Worm (Caenorhabditis elegans): ENCODE data around the gene F46C5.6.

ce11 chrII:8889589-8889988 lies 45.3 kb upstream of the F46C5.6 start:
- no peak for TF ChIP-seq snpc-4 (tag; optimal IDR thresholded peaks at IDR 0.05)
- no peak for TF ChIP-seq mml-1 (tag; optimal IDR thresholded peaks at IDR 0.05)
- TF ChIP-seq zag-1 (tag; optimal IDR thresholded peaks at IDR 0.05): no peak
- TF ChIP-seq aly-2 (tag; optimal IDR thresholded peaks at IDR 0.05): no peak
- TF ChIP-seq fos-1 (tag; optimal IDR thresholded peaks at IDR 0.05): no peak
- TF ChIP-seq unc-62 (GFP tag; optimal IDR thresholded peaks at IDR 0.05): no peak
- no peak for TF ChIP-seq ceh-9 (tag; optimal IDR thresholded peaks at IDR 0.05)
- TF ChIP-seq unc-39 (tag; optimal IDR thresholded peaks at IDR 0.05): no peak
- TF ChIP-seq ama-1 (optimal IDR thresholded peaks at IDR 0.05): no peak
